Worm (Caenorhabditis elegans) whole organism, mixed stage, embryonic: ENCODE measurements around the gene F41G3.5.

ENCODE experiments used
- M03D4.4 ChIP-seq: sonication (generic microtip); optimal IDR thresholded peaks from 2 replicates; lab custom pipeline; 2017; ENCODE audit warnings: mild to moderate bottlenecking, missing genetic modification characterization, missing compliant biosample characterization
- bed-3 ChIP-seq: fragments of 200-800 bp; sonication (Bioruptor generic); optimal IDR thresholded peaks from 3 replicates; lab custom pipeline; 2018; ENCODE audit warnings: mild to moderate bottlenecking, missing genetic modification characterization, moderate library complexity, missing compliant biosample characterization
- blmp-1 ChIP-seq: fragments of 150-350 bp; optimal IDR thresholded peaks from 2 replicates; lab custom pipeline; 2014; ENCODE audit warnings: missing biosample characterization, missing genetic modification characterization
- ceh-39 ChIP-seq: fragments of 150-350 bp; optimal IDR thresholded peaks from 2 replicates; lab custom pipeline; 2014; ENCODE audit warnings: missing biosample characterization, missing genetic modification characterization
- ceh-43 ChIP-seq: fragments of 200-800 bp; sonication (Bioruptor generic); optimal IDR thresholded peaks from 2 replicates; lab custom pipeline; 2018; ENCODE audit warnings: mild to moderate bottlenecking, missing genetic modification characterization, moderate library complexity, missing compliant biosample characterization
- ceh-83 ChIP-seq: fragments of 200-800 bp; sonication (Bioruptor generic); optimal IDR thresholded peaks from 2 replicates; lab custom pipeline; 2018; ENCODE audit warnings: mild to moderate bottlenecking, missing genetic modification characterization, missing compliant biosample characterization
- ces-1 ChIP-seq: fragments of 150-350 bp; optimal IDR thresholded peaks from 2 replicates; lab custom pipeline; 2014; ENCODE audit warnings: missing biosample characterization, missing genetic modification reagents, missing genetic modification characterization
- drap-1 ChIP-seq: fragments of 200-800 bp; sonication (Bioruptor generic); optimal IDR thresholded peaks from 3 replicates; lab custom pipeline; 2018; ENCODE audit warnings: mild to moderate bottlenecking, missing genetic modification characterization, missing compliant biosample characterization
- elt-3 ChIP-seq: fragments of 150-350 bp; optimal IDR thresholded peaks from 2 replicates; lab custom pipeline; 2014; ENCODE audit warnings: missing biosample characterization, missing genetic modification characterization
- flh-1 ChIP-seq: fragments of 200-800 bp; sonication (Bioruptor generic); optimal IDR thresholded peaks from 2 replicates; lab custom pipeline; 2018; ENCODE audit warnings: mild to moderate bottlenecking, missing genetic modification characterization, moderate library complexity, missing compliant biosample characterization
- ham-2 ChIP-seq: fragments of 200-800 bp; sonication (Bioruptor generic); optimal IDR thresholded peaks from 2 replicates; lab custom pipeline; 2018; ENCODE audit warnings: mild to moderate bottlenecking, missing genetic modification characterization, missing compliant biosample characterization
- hlh-1 ChIP-seq: fragments of 150-350 bp; optimal IDR thresholded peaks from 2 replicates; lab custom pipeline; 2014; ENCODE audit warnings: missing biosample characterization, missing genetic modification reagents, missing genetic modification characterization
- lin-13 ChIP-seq: fragments of 150-350 bp; optimal IDR thresholded peaks from 2 replicates; lab custom pipeline; 2014; ENCODE audit warnings: missing biosample characterization, missing genetic modification characterization
- lin-32 ChIP-seq: fragments of 200-800 bp; sonication (Bioruptor generic); optimal IDR thresholded peaks from 2 replicates; lab custom pipeline; 2018; ENCODE audit warnings: mild to moderate bottlenecking, missing genetic modification characterization, missing compliant biosample characterization
- lsy-2 ChIP-seq: fragments of 150-350 bp; optimal IDR thresholded peaks from 2 replicates; lab custom pipeline; 2014; ENCODE audit warnings: missing biosample characterization, missing genetic modification characterization
- mab-5 ChIP-seq: fragments of 150-350 bp; optimal IDR thresholded peaks from 2 replicates; lab custom pipeline; 2014; ENCODE audit warnings: missing biosample characterization, missing genetic modification characterization
- mep-1 ChIP-seq: fragments of 150-350 bp; optimal IDR thresholded peaks from 2 replicates; lab custom pipeline; 2017; ENCODE audit warnings: missing biosample characterization, missing genetic modification reagents, missing genetic modification characterization, inconsistent platforms
- mls-2 ChIP-seq: sonication (generic microtip); optimal IDR thresholded peaks from 2 replicates; lab custom pipeline; 2016; ENCODE audit warnings: mild to moderate bottlenecking, missing genetic modification characterization, moderate library complexity, missing compliant biosample characterization
- nhr-12 ChIP-seq: fragments of 150-350 bp; optimal IDR thresholded peaks from 2 replicates; lab custom pipeline; 2014; ENCODE audit warnings: missing biosample characterization, missing genetic modification characterization
- nhr-2 ChIP-seq: fragments of 150-350 bp; optimal IDR thresholded peaks from 2 replicates; lab custom pipeline; 2014; ENCODE audit warnings: missing biosample characterization, missing genetic modification characterization
- nhr-237 ChIP-seq: fragments of 150-350 bp; optimal IDR thresholded peaks from 2 replicates; lab custom pipeline; 2014; ENCODE audit warnings: missing biosample characterization, missing genetic modification characterization
- nhr-76 ChIP-seq: sonication (generic microtip); optimal IDR thresholded peaks from 2 replicates; lab custom pipeline; 2017; ENCODE audit warnings: missing biosample characterization, missing genetic modification characterization
- pha-4 ChIP-seq: fragments of 150-350 bp; optimal IDR thresholded peaks from 2 replicates; lab custom pipeline; 2018; ENCODE audit warnings: missing biosample characterization, missing genetic modification reagents, missing genetic modification characterization
- sem-2 ChIP-seq: fragments of 200-800 bp; sonication (Bioruptor generic); optimal IDR thresholded peaks from 2 replicates; lab custom pipeline; 2018; ENCODE audit warnings: mild to moderate bottlenecking, missing genetic modification characterization, missing compliant biosample characterization
- snpc-4 ChIP-seq: fragments of 150-350 bp; optimal IDR thresholded peaks from 2 replicates; lab custom pipeline; 2014; ENCODE audit warnings: missing biosample characterization, missing genetic modification characterization
- sptf-1 ChIP-seq: sonication (generic microtip); optimal IDR thresholded peaks from 2 replicates; lab custom pipeline; 2017; ENCODE audit warnings: mild to moderate bottlenecking, missing genetic modification characterization, moderate library complexity, missing compliant biosample characterization
- tbx-8 ChIP-seq: fragments of 200-800 bp; sonication (Bioruptor generic); optimal IDR thresholded peaks from 2 replicates; lab custom pipeline; 2018; ENCODE audit warnings: mild to moderate bottlenecking, missing genetic modification characterization, moderate library complexity, missing compliant biosample characterization
- unc-120 ChIP-seq: sonication (generic microtip); optimal IDR thresholded peaks from 2 replicates; lab custom pipeline; 2017; ENCODE audit warnings: missing genetic modification characterization, missing compliant biosample characterization; ENCODE audit not compliant: poor library complexity, severe bottlenecking
- unc-39 ChIP-seq: fragments of 150-350 bp; optimal IDR thresholded peaks from 2 replicates; lab custom pipeline; 2014; ENCODE audit warnings: missing biosample characterization, missing genetic modification characterization
- unc-62 ChIP-seq: fragments of 150-350 bp; optimal IDR thresholded peaks from 2 replicates; lab custom pipeline; 2014; ENCODE audit warnings: missing biosample characterization, missing genetic modification reagents, missing genetic modification characterization
- zip-8 ChIP-seq: fragments of 150-350 bp; optimal IDR thresholded peaks from 2 replicates; lab custom pipeline; 2014; ENCODE audit warnings: missing biosample characterization, missing genetic modification characterization
- ztf-11 ChIP-seq: fragments of 150-350 bp; optimal IDR thresholded peaks from 2 replicates; lab custom pipeline; 2014; ENCODE audit warnings: missing biosample characterization, missing genetic modification characterization

The F41G3.5 gene

DNA sequence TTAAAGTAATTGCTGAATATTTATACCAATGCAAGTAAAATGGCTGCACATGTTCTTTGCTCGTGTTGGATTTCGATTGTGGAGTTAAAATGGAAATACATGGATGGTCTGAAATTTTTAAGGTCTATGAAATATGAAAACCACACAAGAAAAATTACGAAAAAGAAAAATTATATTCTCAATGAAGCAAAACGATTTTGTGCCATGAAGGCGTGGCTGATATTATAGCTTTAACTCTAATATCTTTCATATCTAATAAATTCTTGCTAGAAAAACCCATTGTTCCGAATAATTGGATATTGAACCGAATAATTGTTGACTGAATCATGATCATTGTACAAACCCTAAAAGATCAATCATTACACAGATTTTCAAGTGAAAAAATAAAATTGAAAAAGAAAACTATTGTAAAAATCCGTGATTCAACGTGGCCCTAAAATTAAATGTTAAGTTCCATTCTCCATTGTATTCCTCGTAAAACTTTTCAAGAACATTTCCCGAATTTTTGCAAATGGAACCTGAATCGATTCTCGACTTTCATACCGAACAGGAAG, 8.2 kb downstream of the F41G3.5 start, which contains the start of the genes srx-95 and fis-1:
srx-95 (minus strand) TSS at position 101 of the 554 bp plus-strand sequence.
fis-1 (plus strand) TSS at position 504 of the 554 bp plus-strand sequence.
- no peak for TF ChIP-seq ham-2 (GFP tag; lab: Kevin White, UChicago)
- TF ChIP-seq ceh-83 (GFP tag; lab: Kevin White, UChicago), result no peak
- TF ChIP-seq sptf-1 (tag; lab: Kevin White, UChicago), result no peak
- no peak for TF ChIP-seq mab-5
- TF ChIP-seq bed-3 (GFP tag; lab: Kevin White, UChicago), result no peak
- no peak for TF ChIP-seq ces-1 (GFP tag; lab: Kevin White, UChicago)
- TF ChIP-seq ztf-11 (tag; lab: Kevin White, UChicago), result no peak
- TF ChIP-seq nhr-237, result no peak
- TF ChIP-seq unc-120 (tag; lab: Kevin White, UChicago), result no peak
- no peak for TF ChIP-seq ceh-39 (tag; lab: Kevin White, UChicago)
- TF ChIP-seq lin-13 (tag; lab: Kevin White, UChicago), result no peak
- TF ChIP-seq M03D4.4 (tag; lab: Kevin White, UChicago), result no peak
- TF ChIP-seq lin-32, result no peak
- TF ChIP-seq hlh-1 (tag; lab: Kevin White, UChicago), result no peak
- no peak for TF ChIP-seq tbx-8 (GFP tag; lab: Kevin White, UChicago)
- TF ChIP-seq, all 35 proteins: peak for 0

DNA sequence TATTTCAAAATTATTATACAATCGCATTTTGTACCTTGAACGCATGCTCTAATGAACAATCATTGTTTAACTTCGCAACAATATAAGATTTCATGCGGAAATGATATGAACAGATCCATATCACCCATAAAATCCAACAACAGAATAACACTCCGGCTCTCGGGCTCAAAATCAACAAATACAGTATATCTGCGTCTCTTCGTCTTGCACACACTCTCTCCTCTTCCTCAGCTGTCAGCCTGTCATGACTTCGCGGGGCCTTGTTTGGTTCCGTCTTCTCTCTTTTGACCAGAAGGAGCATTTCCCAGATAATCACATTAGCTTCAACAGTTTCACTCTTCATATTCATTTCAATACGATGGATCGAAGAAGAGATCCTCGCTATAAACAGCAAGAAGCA, 9.7 kb downstream of the F41G3.5 start, which contains the start of gene F41G3.3:
F41G3.3 (plus strand) TSS at position 301 of the 400 bp plus-strand sequence.
- TF ChIP-seq pha-4 (no peak), nhr-2 (tag; lab: Kevin White, UChicago) (no peak), drap-1 (no peak), zip-8 (tag; lab: Kevin White, UChicago) (no peak), sptf-1 (tag; lab: Kevin White, UChicago) (no peak), ceh-39 (tag; lab: Kevin White, UChicago) (no peak), lin-13 (tag; lab: Kevin White, UChicago) (no peak), tbx-8 (GFP tag; lab: Kevin White, UChicago) (no peak), unc-39 (no peak), mep-1 (no peak), blmp-1 (tag; lab: Kevin White, UChicago) (no peak), nhr-12 (tag; lab: Kevin White, UChicago) (no peak), M03D4.4 (tag; lab: Kevin White, UChicago) (no peak), lsy-2 (no peak)

DNA sequence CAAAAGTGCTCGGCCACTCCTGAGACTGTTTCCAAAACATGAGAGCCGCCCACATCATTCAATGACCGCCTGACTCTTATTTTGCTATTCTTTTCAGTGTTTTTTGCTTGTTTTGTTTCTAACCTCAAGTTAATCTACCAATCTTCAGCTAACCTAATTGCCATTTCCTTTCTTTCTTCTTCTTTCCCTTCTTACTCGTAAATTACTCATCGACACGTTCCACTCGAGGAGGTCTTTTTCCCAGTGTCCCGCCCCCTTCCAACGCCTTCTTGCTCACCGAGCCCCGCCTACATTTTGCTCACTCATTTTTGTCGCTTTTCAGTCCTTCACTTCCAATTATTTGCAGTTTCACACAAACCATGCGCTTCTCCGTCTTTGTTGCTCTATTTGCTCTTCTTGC, 18.2 kb downstream of the F41G3.5 start, which contains the start of gene nlp-50:
nlp-50 (plus strand) TSS at position 301 of the 400 bp plus-strand sequence.
- TF ChIP-seq pha-4, result no peak
- TF ChIP-seq hlh-1 (tag; lab: Kevin White, UChicago), result no peak
- TF ChIP-seq sem-2 (GFP tag; lab: Kevin White, UChicago), result no peak
- no peak for TF ChIP-seq blmp-1 (tag; lab: Kevin White, UChicago)
- TF ChIP-seq ztf-11 (tag; lab: Kevin White, UChicago), result no peak
- no peak for TF ChIP-seq zip-8 (tag; lab: Kevin White, UChicago)
- TF ChIP-seq nhr-12 (tag; lab: Kevin White, UChicago), result no peak
- TF ChIP-seq tbx-8 (GFP tag; lab: Kevin White, UChicago), result no peak
- no peak for TF ChIP-seq lin-13 (tag; lab: Kevin White, UChicago)
- TF ChIP-seq nhr-76, result no peak
- no peak for TF ChIP-seq ceh-43 (GFP tag; lab: Kevin White, UChicago)
- TF ChIP-seq M03D4.4 (tag; lab: Kevin White, UChicago), result no peak
- no peak for TF ChIP-seq mls-2 (tag; lab: Kevin White, UChicago)
- TF ChIP-seq ham-2 (GFP tag; lab: Kevin White, UChicago), result no peak
- no peak for TF ChIP-seq mep-1
- no peak for TF ChIP-seq nhr-2 (tag; lab: Kevin White, UChicago)
- no peak for TF ChIP-seq unc-120 (tag; lab: Kevin White, UChicago)
- no peak for TF ChIP-seq bed-3 (GFP tag; lab: Kevin White, UChicago)
- TF ChIP-seq ces-1 (GFP tag; lab: Kevin White, UChicago), result no peak
- no peak for TF ChIP-seq elt-3 (tag; lab: Kevin White, UChicago)

DNA sequence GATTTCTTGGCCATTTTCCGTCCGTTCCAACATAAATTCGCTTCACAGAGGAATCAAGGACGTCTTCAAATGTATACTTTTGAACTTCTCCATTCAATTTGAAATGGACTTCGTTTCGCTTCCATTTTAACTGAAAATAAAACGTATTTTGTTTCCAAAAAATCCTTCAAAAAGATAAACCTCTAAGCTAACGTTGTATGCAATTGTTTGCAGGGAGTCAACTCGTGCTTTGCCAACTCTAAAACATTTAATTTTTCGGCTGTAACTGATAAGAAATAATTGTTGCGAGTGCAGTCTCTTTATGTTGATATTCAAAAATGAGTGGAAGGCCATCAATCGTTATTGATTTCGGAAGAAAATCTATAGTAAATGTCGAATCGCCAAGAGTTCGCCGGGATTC, 21.5 kb downstream of the F41G3.5 start, which contains the start of gene F41G3.18:
F41G3.18 (plus strand) TSS at position 301 of the 400 bp plus-strand sequence.
- TF ChIP-seq ceh-43 (GFP tag; lab: Kevin White, UChicago), result no peak
- no peak for TF ChIP-seq nhr-237
- no peak for TF ChIP-seq sptf-1 (tag; lab: Kevin White, UChicago)
- no peak for TF ChIP-seq unc-120 (tag; lab: Kevin White, UChicago)
- TF ChIP-seq unc-62 (GFP tag; lab: Kevin White, UChicago), result no peak
- TF ChIP-seq M03D4.4 (tag; lab: Kevin White, UChicago), result no peak
- TF ChIP-seq ztf-11 (tag; lab: Kevin White, UChicago), result no peak
- TF ChIP-seq ham-2 (GFP tag; lab: Kevin White, UChicago), result no peak
- no peak for TF ChIP-seq flh-1 (GFP tag; lab: Kevin White, UChicago)
- no peak for TF ChIP-seq mls-2 (tag; lab: Kevin White, UChicago)
- no peak for TF ChIP-seq drap-1
- no peak for TF ChIP-seq snpc-4 (tag; lab: Kevin White, UChicago)
- no peak for TF ChIP-seq bed-3 (GFP tag; lab: Kevin White, UChicago)
